Worm (Caenorhabditis elegans) whole organism, L4/young adult: ENCODE measurements around the gene abi-1.

ENCODE experiments used
- W03F9.2 ChIP-seq: fragments of 150-350 bp; optimal IDR thresholded peaks from 2 replicates; lab custom pipeline; 2014; ENCODE audit warnings: missing biosample characterization, missing genetic modification characterization
- dao-5 ChIP-seq: sonication (generic microtip); optimal IDR thresholded peaks from 2 replicates; lab custom pipeline; 2016; ENCODE audit warnings: missing genotype, missing genetic modification characterization, moderate library complexity, missing compliant biosample characterization
- him-1 ChIP-seq: sonication (generic microtip); optimal IDR thresholded peaks from 2 replicates; lab custom pipeline; 2016; ENCODE audit warnings: missing genotype, missing genetic modification reagents, missing genetic modification characterization, missing compliant biosample characterization

ce11 chrIII:5709224-5709623 is 16.7 kb upstream of the abi-1 start, which contains the start of gene hpo-28:
- TF ChIP-seq W03F9.2 (tag; lab: Kevin White, UChicago) = no peak
- TF ChIP-seq dao-5 = no peak
- TF ChIP-seq him-1 (tag; lab: Kevin White, UChicago) = no peak
